Worm (Caenorhabditis elegans) whole organism, L4 larva: ENCODE results near the gene cec-7.
A peak's percentile ranks its signal among the peaks of the same experiment; 100 is the strongest.

Source experiments
- F26F4.8 ChIP-seq: fragments of 200-800 bp; sonication (Bioruptor generic); conservative IDR thresholded peaks from 2 replicates; pipeline ENCODE4 v1.3.6; 2022; ENCODE audit warnings: missing genetic modification characterization, missing compliant biosample characterization
- T20F7.1 ChIP-seq: fragments of 200-800 bp; sonication (Bioruptor generic); optimal IDR thresholded peaks from 2 replicates; lab custom pipeline; 2018; ENCODE audit warnings: mild to moderate bottlenecking, missing genetic modification characterization, missing compliant biosample characterization
- Y5F2A.4 ChIP-seq: fragments of 200-800 bp; sonication (Bioruptor generic); optimal IDR thresholded peaks from 2 replicates; lab custom pipeline; 2018; ENCODE audit warnings: mild to moderate bottlenecking, missing genetic modification characterization, missing compliant biosample characterization
- Y75B8A.6 ChIP-seq: fragments of 200-800 bp; sonication (Bioruptor generic); IDR thresholded peaks from 2 replicates; pipeline ENCODE4 v1.3.6; 2022; ENCODE audit warnings: missing genetic modification reagents, missing genetic modification characterization, missing compliant biosample characterization
- aha-1 ChIP-seq: fragments of 150-350 bp; peaks from one replicate; lab custom pipeline; 2014; ENCODE audit warnings: missing biosample characterization, missing genetic modification characterization
- ceh-20 ChIP-seq: fragments of 200-800 bp; sonication (Bioruptor generic); IDR thresholded peaks from 2 replicates; pipeline ENCODE4 v1.3.6; 2022; ENCODE audit warnings: missing genetic modification reagents, missing genetic modification characterization, missing compliant biosample characterization
- ceh-32 ChIP-seq: sonication (generic microtip); optimal IDR thresholded peaks from 2 replicates; lab custom pipeline; 2016; ENCODE audit warnings: mild to moderate bottlenecking, missing genetic modification characterization, missing compliant biosample characterization; ENCODE audit not compliant: poor library complexity
- ceh-62 ChIP-seq: sonication (generic microtip); optimal IDR thresholded peaks from 2 replicates; lab custom pipeline; 2017; ENCODE audit warnings: missing biosample characterization, missing genetic modification characterization
- ces-1 ChIP-seq: fragments of 150-350 bp; sonication (generic microtip); optimal IDR thresholded peaks from 4 replicates; lab custom pipeline; 2014; ENCODE audit warnings: missing biosample characterization, missing genetic modification reagents, missing genetic modification characterization
- daf-12 ChIP-seq: fragments of 150-350 bp; optimal IDR thresholded peaks from 2 replicates; lab custom pipeline; 2014; ENCODE audit warnings: missing biosample characterization, missing genetic modification reagents, missing genetic modification characterization
- daf-16 ChIP-seq, 3 experiments: sonication (generic microtip); optimal IDR thresholded peaks; 2 replicates each; lab custom pipeline; 2016 to 2017; ENCODE audit warnings: missing genetic modification characterization in 3 of 3, missing genetic modification reagents in 3 of 3, mild to moderate bottlenecking in 2 of 3, missing compliant biosample characterization in 2 of 3, missing biosample characterization in 1 of 3, moderate library complexity in 1 of 3
- dpl-1 ChIP-seq: fragments of 150-350 bp; optimal IDR thresholded peaks from 2 replicates; lab custom pipeline; 2014; ENCODE audit warnings: missing biosample characterization, missing genetic modification reagents, missing genetic modification characterization
- egl-27 ChIP-seq: sonication (generic microtip); optimal IDR thresholded peaks from 3 replicates; lab custom pipeline; 2017; ENCODE audit warnings: missing biosample characterization, missing genetic modification reagents, missing genetic modification characterization
- hlh-11 ChIP-seq: fragments of 200-800 bp; sonication (Bioruptor generic); optimal IDR thresholded peaks from 2 replicates; lab custom pipeline; 2018; ENCODE audit warnings: mild to moderate bottlenecking, missing genetic modification characterization, missing compliant biosample characterization
- hlh-30 ChIP-seq: sonication (generic microtip); optimal IDR thresholded peaks from 2 replicates; lab custom pipeline; 2017; ENCODE audit warnings: antibody characterized with exemption, mild to moderate bottlenecking, missing genetic modification characterization, missing compliant biosample characterization; ENCODE audit not compliant: insufficient read depth
- jun-1 ChIP-seq: fragments of 150-350 bp; optimal IDR thresholded peaks from 2 replicates; lab custom pipeline; 2014; ENCODE audit warnings: missing biosample characterization, missing genetic modification reagents, missing genetic modification characterization
- lin-13 ChIP-seq: fragments of 150-350 bp; optimal IDR thresholded peaks from 2 replicates; lab custom pipeline; 2014; ENCODE audit warnings: missing biosample characterization, missing genetic modification reagents, missing genetic modification characterization
- lin-38 ChIP-seq: fragments of 200-800 bp; sonication (Bioruptor generic); IDR thresholded peaks from 2 replicates; pipeline ENCODE4 v1.3.6; 2022; ENCODE audit warnings: missing genetic modification reagents, missing genetic modification characterization, missing compliant biosample characterization
- lsy-2 ChIP-seq, 2 experiments: fragments of 150-350 bp in 1 of 2; sonication (generic microtip) in 1 of 2; optimal IDR thresholded peaks; 2 replicates each; lab custom pipeline; 2014 to 2017; ENCODE audit warnings: missing biosample characterization in 2 of 2, missing genetic modification characterization in 2 of 2
- mdl-1 ChIP-seq, 2 experiments: fragments of 150-350 bp in 1 of 2; sonication (generic microtip) in 1 of 2; optimal IDR thresholded peaks; 2 replicates each; lab custom pipeline; 2014 to 2017; ENCODE audit warnings: missing biosample characterization in 2 of 2, missing genetic modification characterization in 2 of 2
- mes-2 ChIP-seq: sonication (generic microtip); optimal IDR thresholded peaks from 2 replicates; lab custom pipeline; 2016; ENCODE audit warnings: missing genotype, mild to moderate bottlenecking, missing genetic modification characterization, missing compliant biosample characterization; ENCODE audit not compliant: poor library complexity, severe bottlenecking
- mxl-3 ChIP-seq: fragments of 200-800 bp; sonication (Bioruptor generic); optimal IDR thresholded peaks from 2 replicates; lab custom pipeline; 2018; ENCODE audit warnings: mild to moderate bottlenecking, missing genetic modification characterization, missing compliant biosample characterization
- nhr-102 ChIP-seq: sonication (generic microtip); optimal IDR thresholded peaks from 2 replicates; lab custom pipeline; 2016; ENCODE audit warnings: mild to moderate bottlenecking, missing genetic modification characterization, moderate library complexity, missing compliant biosample characterization
- nhr-28 ChIP-seq: fragments of 150-350 bp; optimal IDR thresholded peaks from 2 replicates; lab custom pipeline; 2014; ENCODE audit warnings: missing biosample characterization, missing genetic modification characterization
- nhr-48 ChIP-seq: sonication (generic microtip); optimal IDR thresholded peaks from 2 replicates; lab custom pipeline; 2016; ENCODE audit warnings: mild to moderate bottlenecking, missing genetic modification characterization, missing compliant biosample characterization
- rbr-2 ChIP-seq: sonication (generic microtip); optimal IDR thresholded peaks from 2 replicates; lab custom pipeline; 2016; ENCODE audit warnings: missing genotype, missing genetic modification characterization, missing compliant biosample characterization
- sdz-12 ChIP-seq: fragments of 200-800 bp; sonication (Bioruptor generic); optimal IDR thresholded peaks from 2 replicates; lab custom pipeline; 2018; ENCODE audit warnings: mild to moderate bottlenecking, missing genetic modification characterization, missing compliant biosample characterization
- set-16 ChIP-seq: fragments of 200-800 bp; sonication (Bioruptor generic); IDR thresholded peaks from 2 replicates; pipeline ENCODE4 v1.3.6; 2022; ENCODE audit warnings: missing genetic modification reagents, missing genetic modification characterization, missing compliant biosample characterization
- skn-1 ChIP-seq: fragments of 150-350 bp; optimal IDR thresholded peaks from 2 replicates; lab custom pipeline; 2014; ENCODE audit warnings: missing biosample characterization, missing genetic modification characterization
- vab-7 ChIP-seq: fragments of 200-800 bp; sonication (Bioruptor generic); IDR thresholded peaks from 2 replicates; pipeline ENCODE4 v1.3.6; 2022; ENCODE audit warnings: missing genetic modification reagents, missing genetic modification characterization, missing compliant biosample characterization
- zfp-2 ChIP-seq: sonication (generic microtip); optimal IDR thresholded peaks from 2 replicates; lab custom pipeline; 2016; ENCODE audit warnings: mild to moderate bottlenecking, missing genetic modification characterization, missing compliant biosample characterization
- zfp-3 ChIP-seq: fragments of 200-800 bp; sonication (Bioruptor generic); conservative IDR thresholded peaks from 2 replicates; pipeline ENCODE4 v1.3.6; 2022; ENCODE audit warnings: missing genetic modification reagents, missing genetic modification characterization, missing compliant biosample characterization
- ztf-11 ChIP-seq: fragments of 150-350 bp; optimal IDR thresholded peaks from 2 replicates; lab custom pipeline; 2014; ENCODE audit warnings: missing biosample characterization, missing genetic modification characterization

Gene cec-7

DNA sequence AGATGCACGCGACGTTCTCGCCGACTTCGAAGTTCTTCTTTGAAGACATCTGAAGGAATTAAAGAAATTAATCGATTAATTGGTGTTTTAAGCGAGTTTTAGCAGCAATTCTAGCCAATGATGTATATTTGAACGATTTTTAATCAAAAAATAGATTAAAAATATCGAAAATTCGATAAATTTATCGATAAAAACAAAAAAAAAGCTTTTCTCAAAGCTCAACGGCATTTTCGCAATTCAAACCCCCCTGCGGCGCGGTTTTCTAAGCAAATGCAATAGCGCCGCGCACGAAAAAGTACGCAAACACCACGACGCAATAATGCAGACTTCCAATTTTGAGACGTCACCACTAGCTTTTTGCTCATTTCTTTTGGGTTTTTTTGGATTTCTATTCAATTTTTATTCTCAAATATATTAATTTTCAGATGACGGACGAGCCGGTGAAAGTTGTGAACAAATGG lies 2.7 kb downstream of the cec-7 start, which contains the start of the genes mrg-1 and spcs-2 (continued):
- TF ChIP-seq vab-7 (GFP tag; lab: Robert Waterston, UW) (peak; percentile 79), mdl-1 (tag; optimal IDR thresholded peaks at IDR 0.05; lab: Kevin White, UChicago) (peak in 1 of 2 experiments; percentile 47), ceh-32 (tag; lab: Kevin White, UChicago) (no peak)

ce11 chrIII:12870060-12870696 lies 7.2 kb downstream of the cec-7 start, which contains the start of gene Y37D8A.6:
TSS of gene Y37D8A.6 (minus strand) at chrIII:12870297.
- TF ChIP-seq lsy-2 (tag; optimal IDR thresholded peaks at IDR 0.05; lab: Kevin White, UChicago) = peak in 1 of 2 experiments; percentile 40
- TF ChIP-seq mes-2 (tag; lab: Kevin White, UChicago) = peak; percentile 9
- no peak for TF ChIP-seq zfp-3 (GFP tag; lab: Robert Waterston, UW)
- TF ChIP-seq T20F7.1 (GFP tag; lab: Kevin White, UChicago) = no peak
- TF ChIP-seq daf-16 (GFP tag; optimal IDR thresholded peaks at IDR 0.05; lab: Kevin White, UChicago) = no peak
- TF ChIP-seq daf-16 (tag; optimal IDR thresholded peaks at IDR 0.05; lab: Kevin White, UChicago) = peak; percentile 3
- TF ChIP-seq lin-38 (GFP tag; lab: Robert Waterston, UW) = peak; percentile 38
- TF ChIP-seq ztf-11 = no peak
- no peak for TF ChIP-seq zfp-2
- TF ChIP-seq aha-1 = peak; percentile 54
- no peak for TF ChIP-seq ces-1 (GFP tag; lab: Kevin White, UChicago)

- TF ChIP-seq aha-1 (peak; percentile 39), nhr-102 (tag; lab: Kevin White, UChicago) (no peak)
Measured at ce11 chrIII:12864648-12865047, 12.7 kb downstream of the cec-7 start, which contains the start of gene Y37D8A.8. TSS of gene Y37D8A.8 (plus strand) at chrIII:12864948.

DNA sequence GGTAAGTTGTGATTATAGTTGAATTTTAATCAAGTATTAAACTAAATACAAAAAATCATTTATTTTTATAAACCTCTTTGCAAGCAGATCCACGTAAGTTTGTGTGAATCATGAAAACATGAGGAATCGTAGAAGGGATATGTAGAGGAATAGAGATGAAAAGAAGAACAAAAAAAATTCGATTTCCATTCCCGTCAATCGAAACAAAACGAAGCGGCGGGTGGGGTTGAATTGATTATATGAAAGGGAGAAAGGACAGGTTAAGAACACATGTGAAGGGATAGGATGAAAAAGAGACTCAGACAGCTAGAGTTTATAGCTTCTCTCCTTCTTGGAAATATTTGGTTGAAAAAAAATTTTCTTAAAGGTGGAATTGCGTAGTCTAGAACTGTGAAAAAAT lies 17.3 kb downstream of the cec-7 start:
- no peak for TF ChIP-seq zfp-2
- no peak for TF ChIP-seq F26F4.8 (GFP tag; lab: Robert Waterston, UW)
- TF ChIP-seq aha-1 = no peak
- TF ChIP-seq dpl-1 = no peak
- TF ChIP-seq lin-38 (GFP tag; lab: Robert Waterston, UW) = no peak
- TF ChIP-seq hlh-30 = peak; percentile 8
- TF ChIP-seq egl-27 (tag; lab: Kevin White, UChicago) = no peak
- no peak for TF ChIP-seq lin-13 (GFP tag; lab: Kevin White, UChicago)
- TF ChIP-seq skn-1 (tag; lab: Kevin White, UChicago) = no peak
- TF ChIP-seq ceh-62 (tag; lab: Kevin White, UChicago) = no peak
- TF ChIP-seq sdz-12 = no peak
- peak; percentile 13 for TF ChIP-seq hlh-11
- no peak for TF ChIP-seq ceh-20
- no peak for TF ChIP-seq nhr-48
- peak; percentile 68 for TF ChIP-seq mxl-3
- TF ChIP-seq set-16 = no peak
- no peak for TF ChIP-seq vab-7 (GFP tag; lab: Robert Waterston, UW)
- TF ChIP-seq jun-1 (tag; lab: Kevin White, UChicago) = no peak
- no peak for TF ChIP-seq mdl-1 (tag; optimal IDR thresholded peaks at IDR 0.05; lab: Kevin White, UChicago)
- TF ChIP-seq rbr-2 (tag; lab: Kevin White, UChicago) = no peak
- no peak for TF ChIP-seq ces-1 (GFP tag; lab: Kevin White, UChicago)
- no peak for TF ChIP-seq daf-12
- TF ChIP-seq zfp-3 (GFP tag; lab: Robert Waterston, UW) = no peak
- TF ChIP-seq nhr-28 = peak; percentile 39
- TF ChIP-seq Y5F2A.4 (GFP tag; lab: Kevin White, UChicago) = no peak
- TF ChIP-seq Y75B8A.6 (GFP tag; lab: Robert Waterston, UW) = no peak
